Worm (Caenorhabditis elegans) whole organism, L4 larva: ENCODE data around the gene C05B5.1.

ENCODE experiments used
- F10B5.3 ChIP-seq: sonication (generic microtip); optimal IDR thresholded peaks from 2 replicates; lab custom pipeline; 2016; ENCODE audit warnings: mild to moderate bottlenecking, missing genetic modification characterization, missing compliant biosample characterization
- F44E2.7 ChIP-seq: fragments of 200-800 bp; sonication (Bioruptor generic); IDR thresholded peaks from 2 replicates; pipeline ENCODE4 v2.1.2; 2022; ENCODE audit warnings: missing genetic modification characterization, missing compliant biosample characterization
- Y105C5A.15 ChIP-seq: fragments of 200-800 bp; sonication (Bioruptor generic); IDR thresholded peaks from 2 replicates; pipeline ENCODE4 v1.3.6; 2022; ENCODE audit warnings: missing genetic modification characterization, missing compliant biosample characterization
- Y5F2A.4 ChIP-seq: fragments of 200-800 bp; sonication (Bioruptor generic); optimal IDR thresholded peaks from 2 replicates; lab custom pipeline; 2018; ENCODE audit warnings: mild to moderate bottlenecking, missing genetic modification characterization, missing compliant biosample characterization
- ZK337.2 ChIP-seq: fragments of 200-800 bp; sonication (Bioruptor generic); IDR thresholded peaks from 2 replicates; pipeline ENCODE4 v1.3.6; 2022; ENCODE audit warnings: missing genetic modification reagents, missing genetic modification characterization, missing compliant biosample characterization
- aha-1 ChIP-seq: fragments of 150-350 bp; peaks from one replicate; lab custom pipeline; 2014; ENCODE audit warnings: missing biosample characterization, missing genetic modification characterization
- arid-1 ChIP-seq: fragments of 200-800 bp; sonication (Bioruptor generic); conservative IDR thresholded peaks from 2 replicates; pipeline ENCODE4 v1.3.6; 2022; ENCODE audit warnings: missing genetic modification reagents, missing genetic modification characterization, missing compliant biosample characterization
- attf-4 ChIP-seq: sonication (generic microtip); optimal IDR thresholded peaks from 3 replicates; lab custom pipeline; 2017; ENCODE audit warnings: missing biosample characterization, missing genetic modification characterization
- ceh-20 ChIP-seq: fragments of 200-800 bp; sonication (Bioruptor generic); IDR thresholded peaks from 2 replicates; pipeline ENCODE4 v1.3.6; 2022; ENCODE audit warnings: missing genetic modification reagents, missing genetic modification characterization, missing compliant biosample characterization
- ceh-44 ChIP-seq: fragments of 200-800 bp; sonication (Bioruptor generic); IDR thresholded peaks from 2 replicates; pipeline ENCODE4 v1.3.6; 2022; ENCODE audit warnings: missing genetic modification reagents, missing genetic modification characterization, missing compliant biosample characterization
- ceh-82 ChIP-seq: sonication (generic microtip); optimal IDR thresholded peaks from 2 replicates; lab custom pipeline; 2017; ENCODE audit warnings: missing biosample characterization, missing genetic modification characterization
- daf-16 ChIP-seq, 3 experiments: sonication (generic microtip); optimal IDR thresholded peaks; 2 replicates each; lab custom pipeline; 2016 to 2017; ENCODE audit warnings: missing genetic modification characterization in 3 of 3, missing genetic modification reagents in 3 of 3, mild to moderate bottlenecking in 2 of 3, missing compliant biosample characterization in 2 of 3, missing biosample characterization in 1 of 3, moderate library complexity in 1 of 3
- dmd-6 ChIP-seq: fragments of 200-800 bp; sonication (Bioruptor generic); IDR thresholded peaks from 2 replicates; pipeline ENCODE4 v1.3.6; 2022; ENCODE audit warnings: missing genetic modification reagents, missing genetic modification characterization, missing compliant biosample characterization
- fos-1 ChIP-seq: fragments of 150-350 bp; optimal IDR thresholded peaks from 2 replicates; lab custom pipeline; 2014; ENCODE audit warnings: missing biosample characterization, missing genetic modification characterization
- gei-8 ChIP-seq: fragments of 200-800 bp; sonication (Bioruptor generic); optimal IDR thresholded peaks from 2 replicates; lab custom pipeline; 2018; ENCODE audit warnings: mild to moderate bottlenecking, missing genetic modification characterization, missing compliant biosample characterization
- hif-1 ChIP-seq, 2 experiments: sonication (generic microtip); optimal IDR thresholded peaks; 2 replicates each; lab custom pipeline; 2016 to 2017; ENCODE audit warnings: missing compliant biosample characterization in 2 of 2, missing genetic modification characterization in 2 of 2, missing genetic modification reagents in 2 of 2, missing genotype in 2 of 2, mild to moderate bottlenecking in 1 of 2
- hlh-30 ChIP-seq: sonication (generic microtip); optimal IDR thresholded peaks from 2 replicates; lab custom pipeline; 2017; ENCODE audit warnings: antibody characterized with exemption, mild to moderate bottlenecking, missing genetic modification characterization, missing compliant biosample characterization; ENCODE audit not compliant: insufficient read depth
- lim-7 ChIP-seq: fragments of 200-800 bp; sonication (Bioruptor generic); IDR thresholded peaks from 2 replicates; pipeline ENCODE4 v1.3.6; 2022; ENCODE audit warnings: missing genetic modification characterization, missing compliant biosample characterization
- lin-1 ChIP-seq: fragments of 200-800 bp; sonication (Bioruptor generic); IDR thresholded peaks from 2 replicates; pipeline ENCODE4 v1.3.6; 2022; ENCODE audit warnings: missing genetic modification reagents, missing genetic modification characterization, missing compliant biosample characterization
- lin-29 ChIP-seq: fragments of 200-800 bp; sonication (Bioruptor generic); IDR thresholded peaks from 2 replicates; pipeline ENCODE4 v1.3.6; 2022; ENCODE audit warnings: missing genetic modification reagents, missing genetic modification characterization, missing compliant biosample characterization
- lin-38 ChIP-seq: fragments of 200-800 bp; sonication (Bioruptor generic); IDR thresholded peaks from 2 replicates; pipeline ENCODE4 v1.3.6; 2022; ENCODE audit warnings: missing genetic modification reagents, missing genetic modification characterization, missing compliant biosample characterization
- lir-3 ChIP-seq: sonication (generic microtip); optimal IDR thresholded peaks from 2 replicates; lab custom pipeline; 2016; ENCODE audit warnings: mild to moderate bottlenecking, missing genetic modification characterization, missing compliant biosample characterization
- madf-9 ChIP-seq: fragments of 200-800 bp; sonication (Bioruptor generic); conservative IDR thresholded peaks from 2 replicates; pipeline ENCODE4 v1.3.6; 2022; ENCODE audit warnings: missing genetic modification reagents, missing genetic modification characterization, missing compliant biosample characterization
- mes-2 ChIP-seq: sonication (generic microtip); optimal IDR thresholded peaks from 2 replicates; lab custom pipeline; 2016; ENCODE audit warnings: missing genotype, mild to moderate bottlenecking, missing genetic modification characterization, missing compliant biosample characterization; ENCODE audit not compliant: poor library complexity, severe bottlenecking
- nhr-10 ChIP-seq: fragments of 150-350 bp; optimal IDR thresholded peaks from 2 replicates; lab custom pipeline; 2014; ENCODE audit warnings: missing biosample characterization, missing genetic modification characterization
- nhr-111 ChIP-seq: fragments of 200-800 bp; sonication (Bioruptor generic); optimal IDR thresholded peaks from 2 replicates; lab custom pipeline; 2018; ENCODE audit warnings: mild to moderate bottlenecking, missing genetic modification characterization, missing compliant biosample characterization
- nhr-41 ChIP-seq: fragments of 200-800 bp; sonication (Bioruptor generic); IDR thresholded peaks from 2 replicates; pipeline ENCODE4 v1.3.6; 2022; ENCODE audit warnings: missing genetic modification reagents, missing genetic modification characterization, missing compliant biosample characterization
- nhr-6 ChIP-seq: fragments of 150-350 bp; optimal IDR thresholded peaks from 2 replicates; lab custom pipeline; 2014; ENCODE audit warnings: missing biosample characterization, missing genetic modification characterization
- php-3 ChIP-seq: fragments of 200-800 bp; sonication (Bioruptor generic); IDR thresholded peaks from 2 replicates; pipeline ENCODE4 v1.3.6; 2022; ENCODE audit warnings: missing genetic modification reagents, missing genetic modification characterization, missing compliant biosample characterization
- pqm-1 ChIP-seq: sonication (generic microtip); optimal IDR thresholded peaks from 2 replicates; lab custom pipeline; 2017; ENCODE audit warnings: missing biosample characterization, missing genetic modification characterization
- sdz-12 ChIP-seq: fragments of 200-800 bp; sonication (Bioruptor generic); optimal IDR thresholded peaks from 2 replicates; lab custom pipeline; 2018; ENCODE audit warnings: mild to moderate bottlenecking, missing genetic modification characterization, missing compliant biosample characterization
- set-16 ChIP-seq: fragments of 200-800 bp; sonication (Bioruptor generic); IDR thresholded peaks from 2 replicates; pipeline ENCODE4 v1.3.6; 2022; ENCODE audit warnings: missing genetic modification reagents, missing genetic modification characterization, missing compliant biosample characterization
- tag-97 ChIP-seq: fragments of 200-800 bp; sonication (Bioruptor generic); IDR thresholded peaks from 2 replicates; pipeline ENCODE4 v1.3.6; 2022; ENCODE audit warnings: missing genetic modification characterization, missing compliant biosample characterization
- unc-130 ChIP-seq: sonication (generic microtip); optimal IDR thresholded peaks from 2 replicates; lab custom pipeline; 2016; ENCODE audit warnings: missing genetic modification reagents, missing genetic modification characterization, missing compliant biosample characterization
- zag-1 ChIP-seq: fragments of 150-350 bp; optimal IDR thresholded peaks from 2 replicates; lab custom pipeline; 2014; ENCODE audit warnings: missing biosample characterization, missing genetic modification characterization
- zfp-2 ChIP-seq: sonication (generic microtip); optimal IDR thresholded peaks from 2 replicates; lab custom pipeline; 2016; ENCODE audit warnings: mild to moderate bottlenecking, missing genetic modification characterization, missing compliant biosample characterization
- zip-11 ChIP-seq: fragments of 200-800 bp; sonication (Bioruptor generic); IDR thresholded peaks from 2 replicates; pipeline ENCODE4 v1.3.6; 2022; ENCODE audit warnings: missing genetic modification characterization, missing compliant biosample characterization
- zip-2 ChIP-seq: fragments of 150-350 bp; optimal IDR thresholded peaks from 2 replicates; lab custom pipeline; 2014; ENCODE audit warnings: missing biosample characterization, missing genetic modification characterization

Gene C05B5.1

ce11 chrIII:10030549-10030948, 42.3 kb upstream of the C05B5.1 start, which contains the start of gene M04D8.4 (continued):
- TF ChIP-seq attf-4 (tag; lab: Kevin White, UChicago), result no peak
- no peak for TF ChIP-seq madf-9
- TF ChIP-seq, all 104 proteins: peak for 0

- TF ChIP-seq aha-1 (tag; lab: Kevin White, UChicago) (peak; percentile 58), Y5F2A.4 (GFP tag; lab: Kevin White, UChicago) (no peak), zip-2 (no peak), nhr-111 (no peak), Y105C5A.15 (no peak)
These were observed 39.7 kb upstream of the C05B5.1 start, which contains the start of gene ins-23 for ce11 chrIII:10027947-10028346. Gene ins-23 (plus strand): TSS chrIII:10028247.

- TF ChIP-seq daf-16 (GFP tag; optimal IDR thresholded peaks at IDR 0.05; lab: Kevin White, UChicago) (no peak), daf-16 (tag; optimal IDR thresholded peaks at IDR 0.05; lab: Kevin White, UChicago) (no peak), ceh-44 (no peak), unc-130 (GFP tag; lab: Kevin White, UChicago) (no peak), zfp-2 (tag; lab: Kevin White, UChicago) (no peak), sdz-12 (GFP tag; lab: Kevin White, UChicago) (no peak), gei-8 (GFP tag; lab: Kevin White, UChicago) (no peak), hlh-30 (tag; lab: Kevin White, UChicago) (no peak), ceh-82 (tag; lab: Kevin White, UChicago) (no peak), F10B5.3 (tag; lab: Kevin White, UChicago) (no peak), dmd-6 (no peak), zip-2 (no peak), lin-29 (no peak)
These were observed 37.7 kb upstream of the C05B5.1 start, which contains the start of gene ins-22 for ce11 chrIII:10025989-10026388. Gene ins-22 (plus strand): TSS chrIII:10026289.

ce11 chrIII:10023452-10023851, 35.2 kb upstream of the C05B5.1 start, which contains the start of gene ins-21:
Gene ins-21 (plus strand): TSS chrIII:10023752.
- TF ChIP-seq zag-1 (tag; lab: Kevin White, UChicago) (no peak), lir-3 (no peak), lim-7 (no peak), nhr-6 (tag; lab: Kevin White, UChicago) (no peak), lin-1 (no peak), nhr-10 (tag; lab: Kevin White, UChicago) (no peak), gei-8 (GFP tag; lab: Kevin White, UChicago) (no peak), dmd-6 (no peak), ceh-82 (tag; lab: Kevin White, UChicago) (no peak), fos-1 (tag; lab: Kevin White, UChicago) (no peak), hif-1 (tag; optimal IDR thresholded peaks at IDR 0.05; lab: Kevin White, UChicago) (no peak), mes-2 (tag; lab: Kevin White, UChicago) (no peak), php-3 (GFP tag; lab: Robert Waterston, UW) (no peak), unc-130 (GFP tag; lab: Kevin White, UChicago) (no peak), ZK337.2 (GFP tag; lab: Robert Waterston, UW) (no peak), sdz-12 (GFP tag; lab: Kevin White, UChicago) (no peak), set-16 (GFP tag; lab: Robert Waterston, UW) (no peak), nhr-41 (no peak), ceh-20 (GFP tag; lab: Robert Waterston, UW) (no peak), tag-97 (no peak)

ce11 chrIII:10018007-10018406, 29.8 kb upstream of the C05B5.1 start:
- no peak for TF ChIP-seq daf-16 (GFP tag; optimal IDR thresholded peaks at IDR 0.05; lab: Kevin White, UChicago)
- no peak for TF ChIP-seq daf-16 (tag; optimal IDR thresholded peaks at IDR 0.05; lab: Kevin White, UChicago)
- no peak for TF ChIP-seq zfp-2 (tag; lab: Kevin White, UChicago)
- TF ChIP-seq lin-38, result no peak
- no peak for TF ChIP-seq arid-1
- TF ChIP-seq F44E2.7 (GFP tag; lab: Robert Waterston, UW), result no peak
- no peak for TF ChIP-seq zip-11
- TF ChIP-seq nhr-10 (tag; lab: Kevin White, UChicago), result no peak
- no peak for TF ChIP-seq mes-2 (tag; lab: Kevin White, UChicago)
- TF ChIP-seq pqm-1, result no peak
